Worm (Caenorhabditis elegans): Measurements from ENCODE around the gene Y110A2AL.6.
A peak's percentile ranks its signal among the peaks of the same experiment; 100 is the strongest.

Y110A2AL.6 gene

DNA sequence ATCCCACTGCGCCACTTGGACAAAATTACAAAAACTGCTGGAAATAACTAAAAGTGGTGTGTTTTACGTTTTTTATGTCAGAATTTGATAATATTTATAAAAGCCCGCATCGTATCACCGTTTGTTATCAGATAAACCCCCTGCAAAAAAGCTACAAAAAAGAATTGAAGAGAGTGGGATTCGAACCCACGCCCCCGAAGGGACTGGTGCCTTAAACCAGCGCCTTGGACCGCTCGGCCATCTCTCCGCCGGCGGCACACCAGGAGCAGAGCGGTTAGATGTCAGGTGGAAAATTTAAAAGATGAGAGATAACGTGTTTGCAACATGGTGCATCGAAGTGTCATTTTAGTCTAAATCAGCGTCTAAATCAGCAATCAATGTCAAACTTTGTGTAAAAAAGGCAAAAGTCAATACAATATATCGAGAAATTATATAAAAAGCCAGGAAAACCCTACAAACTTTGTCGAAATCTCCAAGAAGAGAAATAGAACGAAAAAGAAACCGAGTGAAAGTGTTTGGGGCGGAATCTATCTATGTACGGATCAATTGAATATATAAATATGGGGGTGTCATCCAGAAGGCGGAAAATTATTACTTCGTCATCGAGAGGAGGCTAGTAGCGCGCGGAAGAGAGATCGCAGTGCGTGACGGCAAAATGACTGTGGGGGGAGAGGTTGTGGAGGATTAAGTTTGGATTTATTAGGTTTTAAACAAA is 20.1 kb upstream of the Y110A2AL.6 start:
- TF ChIP-seq cebp-1 (GFP tag; IDR thresholded peaks at IDR 0.05) (no peak), cebp-1 (tag; optimal IDR thresholded peaks at IDR 0.05) (peak; percentile 40), Y53F4B.3 (GFP tag; IDR thresholded peaks at IDR 0.05) (no peak), fkh-3 (tag; optimal IDR thresholded peaks at IDR 0.05) (no peak), lir-1 (GFP tag; conservative IDR thresholded peaks at IDR 0.05) (no peak), F23B12.7 (tag; optimal IDR thresholded peaks at IDR 0.05; ENCODE audit: insufficient read depth) (peak; percentile 31), F57A8.1 (GFP tag; optimal IDR thresholded peaks at IDR 0.05) (no peak), Y53G8AR.9 (GFP tag; conservative IDR thresholded peaks at IDR 0.05) (no peak), nfya-2 (GFP tag; IDR thresholded peaks at IDR 0.05) (no peak), mes-4 (tag; optimal IDR thresholded peaks at IDR 0.05) (no peak), hrde-1 (tag; optimal IDR thresholded peaks at IDR 0.05; ENCODE audit: borderline replicate concordance) (no peak), ama-1 (optimal IDR thresholded peaks at IDR 0.05) (no peak), ama-1 (GFP tag; optimal IDR thresholded peaks at IDR 0.05) (peak in 1 of 2 experiments; percentile 7), tbp1 (GFP tag; optimal IDR thresholded peaks at IDR 0.05) (peak; percentile 90), mcd-1 (GFP tag; IDR thresholded peaks at IDR 0.05) (peak; percentile 57), K12H6.12 (tag; optimal IDR thresholded peaks at IDR 0.05) (no peak), ceh-27 (GFP tag; optimal IDR thresholded peaks at IDR 0.05) (no peak), B0336.3 (GFP tag; IDR thresholded peaks at IDR 0.05) (peak; percentile 56; the same call in 1 of the 2 replicates), pbrm-1 (GFP tag; IDR thresholded peaks at IDR 0.05) (peak; percentile 68), B0261.1 (tag; optimal IDR thresholded peaks at IDR 0.05) (peak; percentile 83), nfyb-1 (GFP tag; IDR thresholded peaks at IDR 0.05) (peak; percentile 58; the same call in 1 of the 2 replicates), madf-6 (GFP tag; IDR thresholded peaks at IDR 0.05) (peak; percentile 59; the same call in 1 of the 2 replicates), ceh-40 (GFP tag; IDR thresholded peaks at IDR 0.05) (no peak), D2030.7 (GFP tag; IDR thresholded peaks at IDR 0.05) (peak; percentile 78), C06A6.2 (GFP tag; conservative IDR thresholded peaks at IDR 0.05) (no peak), rcor-1 (GFP tag; IDR thresholded peaks at IDR 0.05) (peak; percentile 39; the same call in 1 of the 2 replicates), snpc-1.3 (tag; optimal IDR thresholded peaks at IDR 0.05; ENCODE audit: insufficient read depth) (peak; percentile 30), ztf-6 (GFP tag; IDR thresholded peaks at IDR 0.05) (no peak), F52B5.7 (tag; optimal IDR thresholded peaks at IDR 0.05) (peak; percentile 48), egl-44 (GFP tag; IDR thresholded peaks at IDR 0.05) (peak; percentile 83; the same call in 1 of the 2 replicates), lin-26 (GFP tag; IDR thresholded peaks at IDR 0.05) (peak; percentile 42; the same call in 1 of the 2 replicates), chd-7 (tag; optimal IDR thresholded peaks at IDR 0.05) (peak; percentile 33), Y56A3A.18 (GFP tag; IDR thresholded peaks at IDR 0.05) (0 out of 2 replicates have a peak, but pooled peaks have one; percentile 50), nfya-1 (tag; optimal IDR thresholded peaks at IDR 0.05; ENCODE audit: borderline replicate concordance, insufficient read depth) (no peak), lsl-1 (GFP tag; optimal IDR thresholded peaks at IDR 0.05) (peak; percentile 45), nhr-90 (tag; optimal IDR thresholded peaks at IDR 0.05) (peak; percentile 54), athp-1 (tag; optimal IDR thresholded peaks at IDR 0.05) (peak; percentile 3), Y95B8A.8 (GFP tag; IDR thresholded peaks at IDR 0.05) (peak; percentile 26; the same call in 1 of the 2 replicates), hlh-26 (GFP tag; conservative IDR thresholded peaks at IDR 0.05) (no peak), ztf-25 (GFP tag; IDR thresholded peaks at IDR 0.05) (peak; percentile 46; the same call in 1 of the 2 replicates), lin-54 (GFP tag; optimal IDR thresholded peaks at IDR 0.05) (peak; percentile 31), bed-2 (GFP tag; IDR thresholded peaks at IDR 0.05) (no peak), ztf-3 (GFP tag; optimal IDR thresholded peaks at IDR 0.05) (peak; percentile 26), ccch-3 (GFP tag; optimal IDR thresholded peaks at IDR 0.05) (no peak), F33H1.4 (GFP tag; IDR thresholded peaks at IDR 0.05) (0 out of 2 replicates have a peak, but pooled peaks have one; percentile 17), efl-1 (GFP tag; optimal IDR thresholded peaks at IDR 0.05) (no peak), aptf-2 (GFP tag; conservative IDR thresholded peaks at IDR 0.05) (no peak)
